Fruit fly (Drosophila melanogaster) whole organism, embryonic: ENCODE results near the gene fwe.

Experiments used
- ATbp ChIP-seq: fragments of 200-800 bp; sonication (Bioruptor generic); optimal IDR thresholded peaks from 2 replicates; lab custom pipeline; 2017; ENCODE audit warnings: missing biosample characterization, mild to moderate bottlenecking, missing genetic modification characterization, missing genetic modification reagents
- Antp ChIP-seq: fragments of 200-800 bp; sonication (Bioruptor generic); optimal IDR thresholded peaks from 3 replicates; lab custom pipeline; 2016; ENCODE audit warnings: missing biosample characterization, missing genetic modification characterization
- Asciz ChIP-seq: fragments of 200-800 bp; sonication (Bioruptor generic); optimal IDR thresholded peaks from 2 replicates; lab custom pipeline; 2017; ENCODE audit warnings: missing biosample characterization, mild to moderate bottlenecking, missing genetic modification characterization, missing genetic modification reagents
- CG11247 ChIP-seq: fragments of 200-800 bp; sonication (Bioruptor generic); IDR thresholded peaks from 2 replicates; pipeline ENCODE4 v1.3.6; 2022; ENCODE audit warnings: missing biosample characterization, missing genetic modification characterization
- CG11695 ChIP-seq: fragments of 200-800 bp; sonication (Bioruptor generic); IDR thresholded peaks from 3 replicates; pipeline ENCODE4 v1.3.6; 2022; ENCODE audit warnings: missing biosample characterization, missing genetic modification characterization
- CG13296 ChIP-seq: fragments of 200-800 bp; sonication (Bioruptor generic); optimal IDR thresholded peaks from 3 replicates; lab custom pipeline; 2018; ENCODE audit warnings: missing biosample characterization, mild to moderate bottlenecking, missing genetic modification characterization
- CG13894 ChIP-seq: fragments of 200-800 bp; sonication (Bioruptor generic); optimal IDR thresholded peaks from 3 replicates; lab custom pipeline; 2018; ENCODE audit warnings: missing biosample characterization, mild to moderate bottlenecking, missing genetic modification characterization, moderate library complexity
- CG15269 ChIP-seq: fragments of 200-800 bp; sonication (Bioruptor generic); optimal IDR thresholded peaks from 2 replicates; lab custom pipeline; 2018; ENCODE audit warnings: missing biosample characterization, mild to moderate bottlenecking, missing genetic modification characterization, moderate library complexity
- CG16813 ChIP-seq: fragments of 200-800 bp; sonication (Bioruptor generic); IDR thresholded peaks from 3 replicates; pipeline ENCODE4 v1.3.6; 2022; ENCODE audit warnings: missing biosample characterization, missing genetic modification characterization; ENCODE audit not compliant: partially characterized antibody
- CG18599 ChIP-seq: fragments of 200-800 bp; sonication (Bioruptor generic); optimal IDR thresholded peaks from 3 replicates; lab custom pipeline; 2017; ENCODE audit warnings: missing biosample characterization, missing genetic modification characterization, mild to moderate bottlenecking, moderate library complexity, missing genetic modification reagents
- CG2678 ChIP-seq: fragments of 200-800 bp; sonication (Bioruptor generic); optimal IDR thresholded peaks from 3 replicates; lab custom pipeline; 2019; ENCODE audit warnings: missing biosample characterization, mild to moderate bottlenecking, missing genetic modification characterization, moderate library complexity
- CG30403 ChIP-seq: fragments of 200-800 bp; sonication (Bioruptor generic); optimal IDR thresholded peaks from 3 replicates; lab custom pipeline; 2016; ENCODE audit warnings: missing biosample characterization, missing genetic modification characterization
- CG34376 ChIP-seq: fragments of 200-800 bp; sonication (Bioruptor generic); optimal IDR thresholded peaks from 2 replicates; lab custom pipeline; 2018; ENCODE audit warnings: missing biosample characterization, mild to moderate bottlenecking, missing genetic modification characterization
- CG4360 ChIP-seq: fragments of 200-800 bp; sonication (Bioruptor generic); IDR thresholded peaks from 2 replicates; pipeline ENCODE4 v1.3.6; 2022; ENCODE audit warnings: missing biosample characterization, missing genetic modification characterization
- CG6854 ChIP-seq: fragments of 200-800 bp; sonication (Bioruptor generic); optimal IDR thresholded peaks from 3 replicates; lab custom pipeline; 2017; ENCODE audit warnings: missing biosample characterization, mild to moderate bottlenecking, missing genetic modification characterization
- CG7987 ChIP-seq: fragments of 200-800 bp; sonication (Bioruptor generic); optimal IDR thresholded peaks from 2 replicates; lab custom pipeline; 2018; ENCODE audit warnings: missing biosample characterization, mild to moderate bottlenecking, missing genetic modification characterization, moderate library complexity
- CG9932 ChIP-seq: fragments of 200-800 bp; sonication (Bioruptor generic); IDR thresholded peaks from 2 replicates; pipeline ENCODE4 v1.3.6; 2022; ENCODE audit warnings: missing biosample characterization, missing genetic modification characterization
- E2f2 ChIP-seq: fragments of 200-800 bp; sonication (Bioruptor generic); IDR thresholded peaks from 2 replicates; pipeline ENCODE4 v1.3.6; 2022; ENCODE audit warnings: missing biosample characterization, missing genetic modification characterization
- GATAe ChIP-seq: fragments of 200-800 bp; sonication (Bioruptor generic); conservative IDR thresholded peaks from 2 replicates; pipeline ENCODE4 v1.3.6; 2022; ENCODE audit warnings: missing biosample characterization, missing genetic modification characterization
- HmgZ ChIP-seq: fragments of 200-800 bp; sonication (Bioruptor generic); optimal IDR thresholded peaks from 2 replicates; lab custom pipeline; 2018; ENCODE audit warnings: missing biosample characterization, mild to moderate bottlenecking, missing genetic modification characterization
- Kr ChIP-seq: fragments of 200-800 bp; sonication (Bioruptor generic); optimal IDR thresholded peaks from 2 replicates; lab custom pipeline; 2017; ENCODE audit warnings: missing biosample characterization, mild to moderate bottlenecking, missing genetic modification characterization
- Lhr ChIP-seq: fragments of 200-800 bp; sonication (Bioruptor generic); optimal IDR thresholded peaks from 3 replicates; lab custom pipeline; 2017; ENCODE audit warnings: mild to moderate bottlenecking, missing biosample characterization, missing genetic modification reagents, missing genetic modification characterization
- MESR4 ChIP-seq: fragments of 200-800 bp; sonication (Bioruptor generic); optimal IDR thresholded peaks from 2 replicates; lab custom pipeline; 2018; ENCODE audit warnings: missing biosample characterization, mild to moderate bottlenecking, missing genetic modification characterization, moderate library complexity
- NK7.1 ChIP-seq: fragments of 200-800 bp; sonication (Bioruptor generic); optimal IDR thresholded peaks from 3 replicates; lab custom pipeline; 2016; ENCODE audit warnings: missing biosample characterization, missing genetic modification characterization
- PHDP ChIP-seq: fragments of 200-800 bp; sonication (Bioruptor generic); optimal IDR thresholded peaks from 3 replicates; lab custom pipeline; 2018; ENCODE audit warnings: missing biosample characterization, mild to moderate bottlenecking, missing genetic modification characterization, moderate library complexity
- Poxn ChIP-seq: fragments of 200-800 bp; sonication (Bioruptor generic); IDR thresholded peaks from 2 replicates; pipeline ENCODE4 v1.3.6; 2022; ENCODE audit warnings: missing biosample characterization, missing genetic modification characterization
- Scr ChIP-seq: fragments of 200-800 bp; sonication (Bioruptor generic); IDR thresholded peaks from 2 replicates; pipeline ENCODE4 v1.3.6; 2022; ENCODE audit warnings: missing biosample characterization, missing genetic modification characterization; ENCODE audit not compliant: partially characterized antibody
- amos ChIP-seq: fragments of 200-800 bp; sonication (Bioruptor generic); IDR thresholded peaks from 2 replicates; pipeline ENCODE4 v1.3.6; 2022; ENCODE audit warnings: missing biosample characterization, missing genetic modification characterization; ENCODE audit not compliant: partially characterized antibody
- bsh ChIP-seq, 2 experiments: fragments of 200-800 bp; sonication (Bioruptor generic); optimal IDR thresholded peaks; 2 replicates each; lab custom pipeline; 2017 to 2018; ENCODE audit warnings: mild to moderate bottlenecking in 2 of 2, missing biosample characterization in 2 of 2, missing genetic modification characterization in 2 of 2, moderate library complexity in 1 of 2
- caup ChIP-seq: fragments of 200-800 bp; sonication (Bioruptor generic); optimal IDR thresholded peaks from 3 replicates; lab custom pipeline; 2017; ENCODE audit warnings: missing biosample characterization, mild to moderate bottlenecking, missing genetic modification characterization, moderate library complexity; ENCODE audit not compliant: severe bottlenecking
- chinmo ChIP-seq: fragments of 200-800 bp; sonication (Bioruptor generic); IDR thresholded peaks from 4 replicates; pipeline ENCODE4 v1.3.6; 2022; ENCODE audit warnings: missing biosample characterization, missing genetic modification characterization; ENCODE audit not compliant: partially characterized antibody
- chm ChIP-seq: fragments of 200-800 bp; sonication (Bioruptor generic); IDR thresholded peaks from 2 replicates; pipeline ENCODE4 v1.3.6; 2022; ENCODE audit warnings: missing biosample characterization, missing genetic modification characterization
- dmrt99B ChIP-seq: fragments of 200-800 bp; sonication (Bioruptor generic); optimal IDR thresholded peaks from 2 replicates; lab custom pipeline; 2018; ENCODE audit warnings: missing biosample characterization, mild to moderate bottlenecking, missing genetic modification characterization, moderate library complexity
- eve ChIP-seq, 2 experiments: fragments of >200 bp; optimal IDR thresholded peaks; 2 replicates each; lab custom pipeline; 2017; ENCODE audit warnings: missing biosample characterization in 2 of 2, missing genetic modification characterization in 2 of 2
- exex ChIP-seq: fragments of 200-800 bp; sonication (Bioruptor generic); optimal IDR thresholded peaks from 4 replicates; lab custom pipeline; 2018; ENCODE audit warnings: missing biosample characterization, mild to moderate bottlenecking, missing genetic modification characterization, moderate library complexity
- gem ChIP-seq: fragments of 200-800 bp; sonication (Bioruptor generic); optimal IDR thresholded peaks from 2 replicates; lab custom pipeline; 2019; ENCODE audit warnings: missing biosample characterization, mild to moderate bottlenecking, missing genetic modification characterization, moderate library complexity
- lab ChIP-seq: fragments of 200-800 bp; sonication (Bioruptor generic); optimal IDR thresholded peaks from 3 replicates; lab custom pipeline; 2017; ENCODE audit warnings: missing biosample characterization, missing genetic modification characterization, mild to moderate bottlenecking, moderate library complexity, missing genetic modification reagents
- nerfin-2 ChIP-seq: fragments of 200-800 bp; sonication (Bioruptor generic); IDR thresholded peaks from 2 replicates; pipeline ENCODE4 v1.3.6; 2022; ENCODE audit warnings: missing biosample characterization, missing genetic modification characterization; ENCODE audit not compliant: partially characterized antibody
- nom ChIP-seq: fragments of 200-800 bp; sonication (Bioruptor generic); optimal IDR thresholded peaks from 2 replicates; lab custom pipeline; 2017; ENCODE audit warnings: missing biosample characterization, missing genetic modification characterization, mild to moderate bottlenecking, moderate library complexity, missing genetic modification reagents
- org-1 ChIP-seq: fragments of 200-800 bp; sonication (Bioruptor generic); optimal IDR thresholded peaks from 2 replicates; lab custom pipeline; 2017; ENCODE audit warnings: missing biosample characterization, missing genetic modification characterization
- row ChIP-seq: fragments of 200-800 bp; sonication (Bioruptor generic); IDR thresholded peaks from 3 replicates; pipeline ENCODE4 v1.3.6; 2022; ENCODE audit warnings: missing biosample characterization, missing genetic modification characterization
- sens ChIP-seq: fragments of 200-800 bp; sonication (Bioruptor generic); peaks from one replicate; lab custom pipeline; 2016; ENCODE audit warnings: missing biosample characterization, missing genetic modification characterization
- sna ChIP-seq: fragments of 200-800 bp; sonication (Bioruptor generic); IDR thresholded peaks from 2 replicates; pipeline ENCODE4 v1.3.6; 2022; ENCODE audit warnings: missing biosample characterization, missing genetic modification characterization; ENCODE audit not compliant: partially characterized antibody
- stc ChIP-seq: fragments of 200-800 bp; sonication (Bioruptor generic); IDR thresholded peaks from 2 replicates; pipeline ENCODE4 v1.3.6; 2022; ENCODE audit warnings: missing biosample characterization, missing genetic modification characterization
- tll ChIP-seq, 2 experiments: fragments of 200-800 bp in 1 of 2; fragments of >200 bp in 1 of 2; sonication (Bioruptor generic) in 1 of 2; optimal IDR thresholded peaks; 2 replicates each; lab custom pipeline; 2017 to 2019; ENCODE audit warnings: missing biosample characterization in 2 of 2, missing genetic modification characterization in 2 of 2, mild to moderate bottlenecking in 1 of 2, moderate library complexity in 1 of 2
- trem ChIP-seq: fragments of 200-800 bp; optimal IDR thresholded peaks from 3 replicates; lab custom pipeline; 2019; ENCODE audit warnings: missing biosample characterization, mild to moderate bottlenecking, missing genetic modification characterization, moderate library complexity
- vnd ChIP-seq: fragments of 200-800 bp; sonication (Bioruptor generic); IDR thresholded peaks from 3 replicates; pipeline ENCODE4 v1.3.6; 2022; ENCODE audit warnings: missing biosample characterization, missing genetic modification characterization; ENCODE audit not compliant: partially characterized antibody
- wek ChIP-seq: fragments of 200-800 bp; sonication (Bioruptor generic); optimal IDR thresholded peaks from 3 replicates; lab custom pipeline; 2018; ENCODE audit warnings: missing biosample characterization, mild to moderate bottlenecking, missing genetic modification characterization, moderate library complexity

fwe gene

DNA sequence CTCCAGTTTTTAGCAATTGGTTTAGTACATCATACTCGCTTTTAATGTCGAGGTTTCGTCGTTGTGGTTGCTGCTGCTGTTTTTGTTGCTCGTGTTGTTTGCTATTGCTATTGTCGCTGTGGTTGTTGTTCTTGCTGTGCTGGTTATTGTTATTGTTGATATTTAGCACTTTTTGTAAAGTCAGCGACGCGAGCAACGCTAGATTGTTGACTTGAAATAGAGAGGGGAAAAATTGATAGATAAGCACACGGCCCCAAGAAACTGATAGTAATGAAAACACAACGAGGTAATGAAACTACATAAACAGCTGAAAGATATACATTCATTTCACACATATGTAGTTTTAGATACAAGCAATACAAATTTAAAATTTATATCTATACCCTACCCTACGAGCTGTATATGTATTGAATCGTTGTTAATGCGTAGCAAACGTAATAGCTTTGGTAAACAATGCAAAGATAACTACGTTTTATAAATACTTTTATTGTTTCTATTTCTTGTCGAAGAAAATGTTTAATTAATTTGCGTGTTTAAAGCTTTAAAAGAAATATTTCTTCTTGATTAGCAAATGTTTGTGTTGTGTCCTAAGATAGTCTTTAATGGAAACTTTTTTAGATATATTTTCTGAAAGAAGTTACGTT lies 7.7 kb upstream of the fwe start (continued):
- peak; percentile 87 for TF ChIP-seq exex (tag; lab: Kevin White, UChicago)
- peak; percentile 34 for TF ChIP-seq HmgZ (tag; lab: Kevin White, UChicago)
- TF ChIP-seq stc, result 0 out of 2 replicates have a peak, but pooled peaks have one; percentile 7
- TF ChIP-seq PHDP, result peak; percentile 34
- TF ChIP-seq caup (GFP tag; lab: Kevin White, UChicago), result peak; percentile 26
- 0 out of 2 replicates have a peak, but pooled peaks have one; percentile 6 for TF ChIP-seq sna (GFP tag; lab: Robert Waterston, UW)
- peak; percentile 28 for TF ChIP-seq ATbp (GFP tag; lab: Kevin White, UChicago)
- 0 out of 3 replicates have a peak, but pooled peaks have one; percentile 5 for TF ChIP-seq row (GFP tag; lab: Robert Waterston, UW)
- no peak for TF ChIP-seq nerfin-2 (GFP tag; lab: Robert Waterston, UW)
- TF ChIP-seq chm, result no peak
- peak; percentile 56 for TF ChIP-seq CG18599
- peak; percentile 27 for TF ChIP-seq CG7987 (GFP tag; lab: Kevin White, UChicago)
- 0 out of 2 replicates have a peak, but pooled peaks have one; percentile 42 for TF ChIP-seq GATAe (GFP tag; lab: Robert Waterston, UW)
- peak; percentile 46 for TF ChIP-seq gem (tag; lab: Kevin White, UChicago)
- TF ChIP-seq CG9932 (GFP tag; lab: Robert Waterston, UW), result no peak
- peak; percentile 32 for TF ChIP-seq CG2678
- TF ChIP-seq CG6854 (GFP tag; lab: Kevin White, UChicago), result no peak
- TF ChIP-seq sens, result peak; percentile 23
- peak; percentile 11 for TF ChIP-seq CG13894
- peak; percentile 36 for TF ChIP-seq CG13296
- TF ChIP-seq lab, result peak; percentile 36
- TF ChIP-seq wek (GFP tag; lab: Kevin White, UChicago), result peak; percentile 5
- peak; percentile 78 for TF ChIP-seq CG4360 (GFP tag; lab: Robert Waterston, UW)
- TF ChIP-seq CG34376 (GFP tag; lab: Kevin White, UChicago), result peak; percentile 62
- peak; percentile 34 for TF ChIP-seq CG15269 (tag; lab: Kevin White, UChicago)
- no peak for TF ChIP-seq CG11247 (GFP tag; lab: Robert Waterston, UW)

DNA sequence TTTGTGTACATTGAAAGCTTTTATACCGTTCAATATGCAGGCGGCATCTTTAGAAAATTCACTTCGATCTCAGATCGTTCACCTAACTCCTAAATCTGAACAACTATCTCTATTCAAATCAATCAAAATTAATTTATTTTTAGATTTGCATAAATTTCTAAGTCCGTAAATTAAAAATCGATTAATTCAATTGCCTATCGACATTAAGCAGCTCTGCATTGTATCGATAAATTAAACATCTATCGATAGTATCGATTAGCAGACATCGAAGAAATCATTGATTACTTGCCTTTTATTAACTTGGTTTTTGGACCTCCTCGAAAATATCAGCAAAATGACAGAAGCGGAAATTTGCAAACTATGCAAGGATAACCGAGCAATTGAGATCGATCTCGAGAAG lies 504 bp upstream of the fwe start, which contains the start of gene CkIIalpha-i1:
Gene CkIIalpha-i1 (plus strand): TSS at position 266 of the 400 bp plus-strand sequence.
- TF ChIP-seq tll (GFP tag; optimal IDR thresholded peaks at IDR 0.05; lab: Kevin White, UChicago) (peak in 1 of 2 experiments; percentile 3), chinmo (GFP tag; lab: Robert Waterston, UW) (peak; percentile 87), nom (GFP tag; lab: Kevin White, UChicago) (no peak), E2f2 (GFP tag; lab: Robert Waterston, UW) (peak; percentile 54), CG30403 (GFP tag; lab: Kevin White, UChicago) (no peak), vnd (peak; percentile 97), trem (tag; lab: Kevin White, UChicago) (peak; percentile 22), Asciz (GFP tag; lab: Kevin White, UChicago) (no peak), Lhr (peak; percentile 57), CG11695 (GFP tag; lab: Robert Waterston, UW) (0 out of 3 replicates have a peak, but pooled peaks have one; percentile 6), dmrt99B (tag; lab: Kevin White, UChicago) (no peak), Antp (no peak), Poxn (no peak), org-1 (GFP tag; lab: Kevin White, UChicago) (no peak), Scr (GFP tag; lab: Robert Waterston, UW) (peak; percentile 94), amos (GFP tag; lab: Robert Waterston, UW) (peak; percentile 90), NK7.1 (no peak), Kr (GFP tag; lab: Kevin White, UChicago) (no peak), MESR4 (GFP tag; lab: Kevin White, UChicago) (peak; percentile 6), CG16813 (GFP tag; lab: Robert Waterston, UW) (peak; percentile 97), bsh (GFP tag; optimal IDR thresholded peaks at IDR 0.05; lab: Kevin White, UChicago) (no peak), eve (GFP tag; optimal IDR thresholded peaks at IDR 0.05; lab: Kevin White, UChicago) (peak in 1 of 2 experiments; percentile 57)
